Worm (Caenorhabditis elegans): ENCODE results near the gene rep-1.

Gene rep-1

DNA sequence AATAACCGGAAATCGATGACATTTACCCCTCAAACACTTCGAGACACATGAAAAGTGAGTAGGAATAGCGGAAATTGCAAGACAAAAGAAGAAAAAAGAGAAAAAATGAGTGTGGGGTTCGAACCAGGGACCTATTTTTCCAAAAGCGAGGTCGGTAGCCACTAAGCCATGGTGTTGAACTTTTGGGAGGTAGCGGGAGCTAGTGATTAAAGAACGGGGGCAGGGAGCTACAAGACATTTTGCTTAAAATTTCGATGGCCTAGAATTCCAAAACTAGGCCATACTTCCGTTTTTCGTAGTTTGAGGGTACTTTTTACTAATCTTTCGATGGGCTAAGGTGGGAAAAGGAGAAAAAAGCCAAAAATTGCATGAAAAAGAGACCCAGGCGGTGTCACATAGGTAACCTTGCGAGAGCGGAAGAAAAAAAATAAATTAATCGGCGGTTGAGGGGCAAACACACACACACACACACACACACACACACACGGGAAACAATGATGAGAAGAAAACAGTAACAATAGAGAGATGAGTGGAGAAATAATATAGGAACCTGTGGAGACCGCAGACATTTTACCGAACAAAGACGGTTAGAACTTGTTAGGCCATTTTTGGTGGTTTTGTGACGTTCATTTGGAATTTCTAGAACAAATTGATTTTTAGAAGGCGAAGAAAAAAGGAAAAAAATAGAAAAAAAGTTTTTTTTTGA lies 31.5 kb downstream of the rep-1 start (continued):
- TF ChIP-seq ZK185.1 (tag; optimal IDR thresholded peaks at IDR 0.05; ENCODE audit: poor library complexity, severe bottlenecking): peak; percentile 72
- peak; percentile 71; the same call in 1 of the 2 replicates for TF ChIP-seq egl-44 (GFP tag; IDR thresholded peaks at IDR 0.05)
- peak; percentile 39 for TF ChIP-seq nhr-80 (tag; optimal IDR thresholded peaks at IDR 0.05)
- TF ChIP-seq F23B12.7 (tag; optimal IDR thresholded peaks at IDR 0.05; ENCODE audit: insufficient read depth): peak; percentile 44
- no peak for TF ChIP-seq F39B2.1 (GFP tag; IDR thresholded peaks at IDR 0.05)
- TF ChIP-seq ceh-79 (tag; optimal IDR thresholded peaks at IDR 0.05): no peak
- peak; percentile 43; the same call in 1 of the 2 replicates for TF ChIP-seq attf-3 (GFP tag; conservative IDR thresholded peaks at IDR 0.05)
- TF ChIP-seq mcd-1 (GFP tag; IDR thresholded peaks at IDR 0.05): peak; percentile 60
- TF ChIP-seq ceh-40 (GFP tag; IDR thresholded peaks at IDR 0.05): 0 out of 2 replicates have a peak, but pooled peaks have one; percentile 37
- TF ChIP-seq hmg-1.2 (GFP tag; IDR thresholded peaks at IDR 0.05): peak; percentile 44
- TF ChIP-seq nfyb-1 (GFP tag; IDR thresholded peaks at IDR 0.05): peak; percentile 75
- TF ChIP-seq B0035.1 (tag; optimal IDR thresholded peaks at IDR 0.05): no peak
- TF ChIP-seq ztf-28 (GFP tag; IDR thresholded peaks at IDR 0.05): peak; percentile 78; the same call in 1 of the 2 replicates
- no peak for TF ChIP-seq Y67H2A.10 (GFP tag; conservative IDR thresholded peaks at IDR 0.05)
- no peak for TF ChIP-seq lag-1 (GFP tag; IDR thresholded peaks at IDR 0.05)
- no peak for TF ChIP-seq ceh-58 (GFP tag; IDR thresholded peaks at IDR 0.05)

DNA sequence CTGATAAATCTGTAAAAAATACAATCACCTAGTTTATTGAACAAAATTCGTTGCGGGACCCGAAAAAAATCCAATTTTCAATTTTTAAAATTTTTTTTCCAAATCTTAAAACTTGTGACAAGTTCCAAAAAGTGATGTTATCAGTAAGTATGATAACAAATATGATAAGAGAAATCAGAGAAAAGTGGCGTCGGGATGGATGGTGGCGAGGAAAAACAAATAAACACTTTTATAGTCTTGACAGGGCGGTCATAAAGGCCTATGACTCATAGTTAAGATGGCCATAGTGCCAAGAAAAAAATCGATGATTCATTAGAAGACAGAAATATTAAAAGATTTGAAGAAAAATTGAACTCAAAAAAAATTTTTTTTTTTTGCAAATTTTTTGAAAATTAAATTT lies 32.6 kb downstream of the rep-1 start:
- TF ChIP-seq unc-62 (GFP tag; optimal IDR thresholded peaks at IDR 0.05) (peak; percentile 31), T07F8.4 (tag; optimal IDR thresholded peaks at IDR 0.05) (no peak), nhr-80 (tag; optimal IDR thresholded peaks at IDR 0.05) (peak; percentile 21)

DNA sequence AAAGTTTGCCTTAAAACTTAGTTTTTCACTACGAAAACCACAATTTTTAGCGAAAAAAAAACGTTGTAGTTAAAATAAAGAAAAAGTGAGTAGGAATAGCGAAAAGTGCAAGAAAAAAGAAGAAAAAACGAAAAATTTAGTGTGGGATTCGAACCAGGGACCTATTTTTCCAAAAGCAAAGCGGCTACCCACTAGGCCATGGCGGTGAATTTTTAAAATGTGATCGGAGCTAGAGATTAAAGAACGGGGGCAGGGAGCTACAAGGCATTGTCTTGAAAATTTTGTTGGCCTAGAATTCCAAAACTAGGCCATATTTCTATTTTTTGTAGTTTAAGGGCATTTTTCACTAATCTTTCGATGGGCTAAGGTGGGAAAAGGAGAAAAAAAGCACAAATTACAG lies 33.7 kb downstream of the rep-1 start:
- TF ChIP-seq sptf-2 (GFP tag; optimal IDR thresholded peaks at IDR 0.05): no peak
- no peak for TF ChIP-seq unc-62 (GFP tag; optimal IDR thresholded peaks at IDR 0.05)
- no peak for TF ChIP-seq unc-130 (GFP tag; optimal IDR thresholded peaks at IDR 0.05)
- no peak for TF ChIP-seq B0019.2 (GFP tag; conservative IDR thresholded peaks at IDR 0.05)
- TF ChIP-seq ztf-6 (GFP tag; IDR thresholded peaks at IDR 0.05): no peak
- TF ChIP-seq F37B4.10 (GFP tag; IDR thresholded peaks at IDR 0.05): no peak
- TF ChIP-seq nhr-179 (tag; optimal IDR thresholded peaks at IDR 0.05): no peak
- peak; percentile 26; the same call in 1 of the 2 replicates for TF ChIP-seq madf-6 (GFP tag; IDR thresholded peaks at IDR 0.05)
- no peak for TF ChIP-seq C17E4.6 (GFP tag; IDR thresholded peaks at IDR 0.05)
- no peak for TF ChIP-seq ceh-100 (GFP tag; IDR thresholded peaks at IDR 0.05)
- TF ChIP-seq nfyb-1 (GFP tag; IDR thresholded peaks at IDR 0.05): no peak
- TF ChIP-seq ztf-3 (GFP tag; optimal IDR thresholded peaks at IDR 0.05): no peak
- no peak for TF ChIP-seq hlh-26 (GFP tag; conservative IDR thresholded peaks at IDR 0.05)
- TF ChIP-seq ztf-18 (tag; optimal IDR thresholded peaks at IDR 0.05): no peak
- TF ChIP-seq egl-18 (GFP tag; IDR thresholded peaks at IDR 0.05): no peak
- no peak for TF ChIP-seq F23B12.7 (tag; optimal IDR thresholded peaks at IDR 0.05; ENCODE audit: insufficient read depth)
- TF ChIP-seq lin-26 (GFP tag; IDR thresholded peaks at IDR 0.05): peak; percentile 62; the same call in 1 of the 2 replicates
- TF ChIP-seq F33H1.4 (GFP tag; IDR thresholded peaks at IDR 0.05): 0 out of 2 replicates have a peak, but pooled peaks have one; percentile 12
- TF ChIP-seq nfya-2 (GFP tag; IDR thresholded peaks at IDR 0.05): no peak
- TF ChIP-seq snpc-4 (GFP tag; optimal IDR thresholded peaks at IDR 0.05): peak; percentile 14
- TF ChIP-seq snpc-4 (tag; optimal IDR thresholded peaks at IDR 0.05): no peak
- TF ChIP-seq B0035.1 (tag; optimal IDR thresholded peaks at IDR 0.05): no peak
- TF ChIP-seq snpc-1.1 (tag; optimal IDR thresholded peaks at IDR 0.05; ENCODE audit: insufficient read depth): no peak
- TF ChIP-seq let-526 (GFP tag; IDR thresholded peaks at IDR 0.05): no peak
- no peak for TF ChIP-seq zim-3 (tag; optimal IDR thresholded peaks at IDR 0.05)
- no peak for TF ChIP-seq nhr-120 (GFP tag; IDR thresholded peaks at IDR 0.05)
- no peak for TF ChIP-seq zfh-2 (GFP tag; conservative IDR thresholded peaks at IDR 0.05)
- no peak for TF ChIP-seq nfya-1 (tag; optimal IDR thresholded peaks at IDR 0.05; ENCODE audit: borderline replicate concordance, insufficient read depth)
- TF ChIP-seq F57A8.1 (GFP tag; optimal IDR thresholded peaks at IDR 0.05): no peak
- no peak for TF ChIP-seq tbx-9 (tag; optimal IDR thresholded peaks at IDR 0.05; ENCODE audit: borderline replicate concordance)

Data from whole organism, young adult.